Worm (Caenorhabditis elegans): ENCODE measurements around the gene F01F1.2.

DNA sequence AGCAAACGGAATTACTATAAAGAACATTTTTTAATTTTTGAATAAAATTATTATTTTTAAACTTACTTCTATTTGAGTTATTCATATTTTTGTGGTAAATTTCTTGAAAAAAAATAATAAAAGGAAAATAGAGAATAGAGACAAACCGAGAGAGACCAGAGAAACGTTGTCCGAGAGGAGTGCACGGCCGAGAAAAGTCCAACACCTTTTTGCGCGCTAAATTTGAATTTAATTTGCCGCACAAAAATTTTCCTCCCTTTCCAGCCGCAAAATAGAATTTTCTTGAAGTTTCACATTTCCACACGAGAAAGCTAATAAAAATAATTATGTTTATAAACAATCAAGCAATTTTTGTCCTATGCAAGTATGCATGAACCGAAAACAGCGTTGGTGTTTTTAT is 6.6 kb upstream of the F01F1.2 start, which contains the start of the genes F01F1.11 and F01F1.3:
- no peak for TF ChIP-seq him-1 (tag; optimal IDR thresholded peaks at IDR 0.05)
- peak; percentile 69 for TF ChIP-seq W03F9.2 (tag; optimal IDR thresholded peaks at IDR 0.05)
- TF ChIP-seq dao-5 (tag; optimal IDR thresholded peaks at IDR 0.05), result no peak
